Fruit fly (Drosophila melanogaster): ENCODE data around the gene msl-2.
A peak's percentile ranks its signal among the peaks of the same experiment; 100 is the strongest.

msl-2 gene

DNA sequence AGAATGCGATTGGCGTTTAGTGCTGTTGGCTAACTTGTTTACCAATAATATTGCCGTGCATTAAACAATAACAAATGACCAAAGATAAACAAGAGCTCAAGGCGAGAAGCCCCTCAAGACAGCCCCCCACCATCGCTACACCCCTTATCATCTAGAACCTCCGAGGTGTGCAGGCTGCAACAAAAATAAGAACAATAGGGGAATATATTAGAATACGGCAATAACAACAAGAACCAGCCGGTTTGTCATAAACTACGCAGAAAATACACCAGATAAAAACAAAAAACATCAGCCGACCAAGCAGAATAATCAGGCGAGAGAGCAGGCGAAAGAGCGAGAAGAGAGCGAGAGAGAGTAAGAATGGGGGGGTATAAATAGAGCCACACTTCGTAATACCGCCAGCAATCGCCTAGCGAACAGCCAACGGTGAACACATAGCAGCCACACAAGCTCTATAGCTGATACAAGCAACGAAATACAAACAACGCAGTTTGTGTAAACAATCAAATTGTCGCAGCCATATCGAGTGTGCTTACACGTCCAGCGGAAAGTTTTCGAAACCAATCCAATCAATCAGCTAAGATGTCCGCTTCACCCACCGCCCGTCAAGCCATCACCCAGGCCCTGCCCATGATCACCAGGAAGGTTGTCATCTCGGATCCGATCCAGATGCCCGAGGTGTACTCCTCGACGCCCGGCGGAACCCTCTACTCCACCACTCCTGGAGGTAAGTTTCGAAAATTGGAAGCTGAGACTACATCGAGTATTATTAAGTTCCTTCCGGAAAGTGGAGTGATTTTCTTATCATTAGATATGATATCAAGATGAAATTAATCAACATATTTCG is 12.3 kb upstream of the msl-2 start, which contains the start of gene Thor (continued):
- peak; percentile 67 for TF ChIP-seq CG18619 (GFP tag; optimal IDR thresholded peaks at IDR 0.05)
- peak; percentile 37 for TF ChIP-seq CG4617 (GFP tag; optimal IDR thresholded peaks at IDR 0.05; ENCODE audit: borderline replicate concordance)
- TF ChIP-seq klu (GFP tag; IDR thresholded peaks at IDR 0.05) = no peak
- TF ChIP-seq CG7271 (tag; optimal IDR thresholded peaks at IDR 0.05) = no peak
- TF ChIP-seq br (optimal IDR thresholded peaks at IDR 0.05) = no peak

- TF ChIP-seq cwo (GFP tag; optimal IDR thresholded peaks at IDR 0.05) (peak; percentile 76), trh (GFP tag; optimal IDR thresholded peaks at IDR 0.05) (no peak), Kr (GFP tag; optimal IDR thresholded peaks at IDR 0.05) (no peak), CG8944 (GFP tag; optimal IDR thresholded peaks at IDR 0.05) (peak; percentile 19), CTCF (GFP tag; optimal IDR thresholded peaks at IDR 0.05) (no peak), sens (GFP tag) (peak; percentile 87), lola (GFP tag; optimal IDR thresholded peaks at IDR 0.05) (peak in 1 of 3 experiments; percentile 1), Lhr (GFP tag; optimal IDR thresholded peaks at IDR 0.05) (no peak), Sox102F (GFP tag; optimal IDR thresholded peaks at IDR 0.05) (peak; percentile 39), BtbVII (GFP tag; optimal IDR thresholded peaks at IDR 0.05) (no peak), CG7271 (tag; optimal IDR thresholded peaks at IDR 0.05) (no peak), CG17361 (GFP tag; IDR thresholded peaks at IDR 0.05) (peak; percentile 47; the same call in 1 of the 3 replicates), CG15479 (GFP tag; optimal IDR thresholded peaks at IDR 0.05) (no peak), Taf1 (GFP tag; IDR thresholded peaks at IDR 0.05) (no peak; the same call in 1 of the 2 replicates), zen2 (GFP tag; IDR thresholded peaks at IDR 0.05; ENCODE audit: partially characterized antibody) (no peak), dmrt11E (tag; optimal IDR thresholded peaks at IDR 0.05) (no peak), Dfd (GFP tag; optimal IDR thresholded peaks at IDR 0.05) (no peak), CG5180 (GFP tag; optimal IDR thresholded peaks at IDR 0.05) (no peak), zf30C (GFP tag; optimal IDR thresholded peaks at IDR 0.05) (no peak), kni (GFP tag; optimal IDR thresholded peaks at IDR 0.05) (no peak), PHDP (tag; optimal IDR thresholded peaks at IDR 0.05) (peak; percentile 44), Dbx (GFP tag; IDR thresholded peaks at IDR 0.05) (no peak), CG9817 (tag; optimal IDR thresholded peaks at IDR 0.05) (peak; percentile 39), gcm (GFP tag; optimal IDR thresholded peaks at IDR 0.05) (no peak), CG31224 (GFP tag; IDR thresholded peaks at IDR 0.05) (no peak), CG32767 (GFP tag; IDR thresholded peaks at IDR 0.05) (no peak; the same call in 1 of the 2 replicates), CG4820 (GFP tag; optimal IDR thresholded peaks at IDR 0.05) (no peak), CG11456 (GFP tag; IDR thresholded peaks at IDR 0.05) (no peak), unc-4 (GFP tag; IDR thresholded peaks at IDR 0.05; ENCODE audit: partially characterized antibody) (no peak), CG13775 (GFP tag; optimal IDR thresholded peaks at IDR 0.05) (peak; percentile 58), ap (GFP tag; IDR thresholded peaks at IDR 0.05) (no peak), CG17359 (tag; optimal IDR thresholded peaks at IDR 0.05) (no peak), Neu2 (GFP tag; optimal IDR thresholded peaks at IDR 0.05; ENCODE audit: borderline replicate concordance) (no peak), Atf6 (GFP tag; IDR thresholded peaks at IDR 0.05) (no peak), knrl (GFP tag; IDR thresholded peaks at IDR 0.05; ENCODE audit: partially characterized antibody) (no peak), ATbp (GFP tag; optimal IDR thresholded peaks at IDR 0.05) (no peak), Hr78 (GFP tag; optimal IDR thresholded peaks at IDR 0.05) (no peak), jumu (GFP tag; optimal IDR thresholded peaks at IDR 0.05) (no peak), B-H1 (GFP tag; IDR thresholded peaks at IDR 0.05) (peak; percentile 27; the same call in 1 of the 3 replicates), fd102C (GFP tag; optimal IDR thresholded peaks at IDR 0.05) (no peak), CG4328 (GFP tag; optimal IDR thresholded peaks at IDR 0.05) (no peak), CG10431 (GFP tag; optimal IDR thresholded peaks at IDR 0.05) (no peak)
Measured at dm6 chr2L:3477057-3477755, 11.3 kb upstream of the msl-2 start.
